Worm (Caenorhabditis elegans) whole organism, late embryonic: ENCODE data around the gene cest-33.

Experiments used
- F13H6.1 ChIP-seq: sonication (generic microtip); optimal IDR thresholded peaks from 2 replicates; lab custom pipeline; 2016; ENCODE audit warnings: missing genetic modification characterization, missing compliant biosample characterization
- K09A11.1 ChIP-seq: sonication (generic microtip); optimal IDR thresholded peaks from 2 replicates; lab custom pipeline; 2017; ENCODE audit warnings: antibody characterized with exemption, mild to moderate bottlenecking, missing genetic modification characterization, missing compliant biosample characterization; ENCODE audit not compliant: insufficient read depth
- Y22D7AL.16 ChIP-seq: sonication (generic microtip); optimal IDR thresholded peaks from 2 replicates; lab custom pipeline; 2016; ENCODE audit warnings: missing genetic modification characterization, missing compliant biosample characterization
- ceh-14 ChIP-seq: sonication (generic microtip); optimal IDR thresholded peaks from 2 replicates; lab custom pipeline; 2016; ENCODE audit warnings: missing genotype, missing genetic modification characterization, missing compliant biosample characterization
- ceh-18 ChIP-seq: sonication (generic microtip); optimal IDR thresholded peaks from 2 replicates; lab custom pipeline; 2016; ENCODE audit warnings: missing genetic modification characterization, missing compliant biosample characterization
- ceh-2 ChIP-seq: sonication (generic microtip); optimal IDR thresholded peaks from 2 replicates; lab custom pipeline; 2016; ENCODE audit warnings: missing genotype, missing genetic modification characterization, missing compliant biosample characterization
- ceh-31 ChIP-seq: sonication (generic microtip); optimal IDR thresholded peaks from 2 replicates; lab custom pipeline; 2016; ENCODE audit warnings: missing genetic modification characterization, missing compliant biosample characterization
- ceh-6 ChIP-seq: fragments of 200-800 bp; sonication (Bioruptor generic); optimal IDR thresholded peaks from 2 replicates; lab custom pipeline; 2018; ENCODE audit warnings: mild to moderate bottlenecking, missing genetic modification characterization, missing compliant biosample characterization
- dmd-4 ChIP-seq: sonication (generic microtip); optimal IDR thresholded peaks from 2 replicates; lab custom pipeline; 2016; ENCODE audit warnings: borderline replicate concordance, missing genetic modification characterization, missing compliant biosample characterization
- dve-1 ChIP-seq: sonication (generic microtip); optimal IDR thresholded peaks from 2 replicates; lab custom pipeline; 2017; ENCODE audit warnings: antibody characterized with exemption, mild to moderate bottlenecking, missing genetic modification characterization, missing compliant biosample characterization
- elt-2 ChIP-seq: sonication (generic microtip); optimal IDR thresholded peaks from 2 replicates; lab custom pipeline; 2016; ENCODE audit warnings: missing genetic modification reagents, missing genetic modification characterization, missing compliant biosample characterization
- elt-4 ChIP-seq: sonication (generic microtip); optimal IDR thresholded peaks from 2 replicates; lab custom pipeline; 2016; ENCODE audit warnings: missing genetic modification characterization, missing compliant biosample characterization
- hlh-13 ChIP-seq: fragments of 200-800 bp; sonication (Bioruptor generic); optimal IDR thresholded peaks from 2 replicates; lab custom pipeline; 2018; ENCODE audit warnings: mild to moderate bottlenecking, missing genetic modification characterization, missing compliant biosample characterization
- hlh-30 ChIP-seq: sonication (generic microtip); optimal IDR thresholded peaks from 2 replicates; lab custom pipeline; 2017; ENCODE audit warnings: antibody characterized with exemption, missing genetic modification characterization, missing compliant biosample characterization; ENCODE audit not compliant: insufficient read depth
- lim-6 ChIP-seq: sonication (generic microtip); optimal IDR thresholded peaks from 2 replicates; lab custom pipeline; 2016; ENCODE audit warnings: missing genetic modification characterization, missing compliant biosample characterization
- nfya-1 ChIP-seq: sonication (generic microtip); optimal IDR thresholded peaks from 2 replicates; lab custom pipeline; 2017; ENCODE audit warnings: missing genetic modification characterization, mild to moderate bottlenecking, missing compliant biosample characterization, antibody characterized with exemption, moderate library complexity
- nhr-11 ChIP-seq: fragments of 150-350 bp; optimal IDR thresholded peaks from 2 replicates; lab custom pipeline; 2014; ENCODE audit warnings: missing biosample characterization, missing genetic modification characterization
- nhr-232 ChIP-seq: sonication (generic microtip); optimal IDR thresholded peaks from 2 replicates; lab custom pipeline; 2016; ENCODE audit warnings: missing genetic modification characterization, missing compliant biosample characterization
- odd-2 ChIP-seq: sonication (generic microtip); optimal IDR thresholded peaks from 2 replicates; lab custom pipeline; 2017; ENCODE audit warnings: antibody characterized with exemption, mild to moderate bottlenecking, missing genetic modification characterization, missing compliant biosample characterization
- pag-3 ChIP-seq: sonication (generic microtip); optimal IDR thresholded peaks from 2 replicates; lab custom pipeline; 2016; ENCODE audit warnings: missing compliant biosample characterization, missing genetic modification characterization, borderline replicate concordance
- pat-9 ChIP-seq: fragments of 200-800 bp; sonication (Bioruptor generic); optimal IDR thresholded peaks from 2 replicates; lab custom pipeline; 2018; ENCODE audit warnings: mild to moderate bottlenecking, missing genetic modification characterization, moderate library complexity, missing compliant biosample characterization
- pax-1 ChIP-seq: fragments of 150-350 bp; optimal IDR thresholded peaks from 2 replicates; lab custom pipeline; 2014; ENCODE audit warnings: missing biosample characterization, missing genetic modification characterization
- pqm-1 ChIP-seq: sonication (generic microtip); optimal IDR thresholded peaks from 2 replicates; lab custom pipeline; 2016; ENCODE audit warnings: missing genetic modification characterization, missing compliant biosample characterization
- rnt-1 ChIP-seq: sonication (generic microtip); optimal IDR thresholded peaks from 2 replicates; lab custom pipeline; 2016; ENCODE audit warnings: missing genetic modification characterization, missing compliant biosample characterization
- sdc-2 ChIP-seq: sonication (generic microtip); optimal IDR thresholded peaks from 2 replicates; lab custom pipeline; 2016; ENCODE audit warnings: missing genotype, missing genetic modification characterization, missing compliant biosample characterization
- sox-2 ChIP-seq: fragments of 200-800 bp; sonication (Bioruptor generic); IDR thresholded peaks from 2 replicates; pipeline ENCODE4 v1.3.6; 2022; ENCODE audit warnings: missing genetic modification reagents, missing genetic modification characterization, missing compliant biosample characterization
- sox-4 ChIP-seq: sonication (generic microtip); optimal IDR thresholded peaks from 2 replicates; lab custom pipeline; 2017; ENCODE audit warnings: mild to moderate bottlenecking, missing genetic modification characterization, inconsistent platforms, missing compliant biosample characterization
- syd-9 ChIP-seq: sonication (generic microtip); optimal IDR thresholded peaks from 2 replicates; lab custom pipeline; 2016; ENCODE audit warnings: mild to moderate bottlenecking, missing genetic modification characterization, moderate library complexity, missing compliant biosample characterization
- tbx-2 ChIP-seq: sonication (generic microtip); optimal IDR thresholded peaks from 2 replicates; lab custom pipeline; 2016; ENCODE audit warnings: missing genetic modification characterization, missing compliant biosample characterization
- tbx-7 ChIP-seq: sonication (generic microtip); optimal IDR thresholded peaks from 2 replicates; lab custom pipeline; 2016; ENCODE audit warnings: missing genotype, missing genetic modification characterization, missing compliant biosample characterization
- ttx-3 ChIP-seq: sonication (generic microtip); optimal IDR thresholded peaks from 2 replicates; lab custom pipeline; 2016; ENCODE audit warnings: missing genetic modification reagents, missing genetic modification characterization, missing compliant biosample characterization
- unc-55 ChIP-seq: sonication (generic microtip); optimal IDR thresholded peaks from 2 replicates; lab custom pipeline; 2017; ENCODE audit warnings: missing biosample characterization, missing genetic modification reagents, missing genetic modification characterization
- zip-5 ChIP-seq: sonication (generic microtip); optimal IDR thresholded peaks from 2 replicates; lab custom pipeline; 2016; ENCODE audit warnings: missing genetic modification characterization, missing compliant biosample characterization

cest-33 gene

DNA sequence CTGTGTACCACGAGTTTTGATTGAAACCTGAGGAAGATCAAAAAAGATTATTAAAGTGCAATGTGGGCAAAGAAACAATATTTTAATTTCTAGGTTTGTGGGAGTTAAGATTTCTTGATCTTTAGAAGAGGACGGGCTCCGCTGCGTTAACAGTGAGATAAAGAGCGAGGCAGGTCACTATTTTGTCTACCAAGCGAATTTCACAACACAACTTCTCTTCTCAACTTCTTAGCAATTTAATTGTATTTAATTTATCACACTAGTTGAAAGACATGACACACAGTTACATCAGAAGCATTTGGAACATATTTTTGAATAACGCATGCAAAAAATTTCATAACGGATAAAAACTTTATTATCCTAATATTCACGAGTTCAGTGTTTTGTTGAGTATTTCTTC is 39.1 kb downstream of the cest-33 start:
- TF ChIP-seq Y22D7AL.16 (tag; lab: Kevin White, UChicago): no peak
- no peak for TF ChIP-seq sdc-2 (tag; lab: Kevin White, UChicago)
- no peak for TF ChIP-seq zip-5 (tag; lab: Kevin White, UChicago)
- TF ChIP-seq ceh-31: no peak
- no peak for TF ChIP-seq ceh-2 (tag; lab: Kevin White, UChicago)
- TF ChIP-seq hlh-30 (tag; lab: Kevin White, UChicago): no peak
- TF ChIP-seq pag-3 (tag; lab: Kevin White, UChicago): no peak
- no peak for TF ChIP-seq ttx-3 (tag; lab: Kevin White, UChicago)

DNA sequence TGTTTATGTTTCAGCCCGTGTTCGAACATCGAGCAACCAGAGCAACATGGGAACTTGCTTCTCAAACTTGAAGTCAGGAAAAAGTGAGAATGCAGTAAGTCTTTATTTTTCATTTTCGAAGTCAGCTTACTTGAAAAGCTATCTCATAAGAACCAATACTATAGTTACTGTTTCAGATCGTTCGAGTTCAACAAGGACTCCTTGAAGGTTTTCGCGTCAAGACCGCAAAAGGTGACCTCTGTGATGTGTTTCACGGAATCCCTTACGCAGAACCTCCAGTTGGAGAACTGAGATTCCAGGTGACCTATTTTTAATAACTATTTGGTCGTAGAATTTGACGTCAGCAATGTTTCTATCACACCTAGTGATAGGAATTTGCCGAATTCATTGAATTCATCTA is 41.9 kb downstream of the cest-33 start:
- TF ChIP-seq dmd-4 (tag; lab: Kevin White, UChicago) (no peak), K09A11.1 (tag; lab: Kevin White, UChicago) (no peak), ceh-6 (no peak), ttx-3 (tag; lab: Kevin White, UChicago) (no peak), sox-4 (no peak), F13H6.1 (no peak), tbx-7 (tag; lab: Kevin White, UChicago) (no peak), nfya-1 (no peak), ceh-2 (tag; lab: Kevin White, UChicago) (no peak), Y22D7AL.16 (tag; lab: Kevin White, UChicago) (no peak), pqm-1 (tag; lab: Kevin White, UChicago) (no peak), hlh-13 (GFP tag; lab: Kevin White, UChicago) (no peak), pag-3 (tag; lab: Kevin White, UChicago) (no peak)

DNA sequence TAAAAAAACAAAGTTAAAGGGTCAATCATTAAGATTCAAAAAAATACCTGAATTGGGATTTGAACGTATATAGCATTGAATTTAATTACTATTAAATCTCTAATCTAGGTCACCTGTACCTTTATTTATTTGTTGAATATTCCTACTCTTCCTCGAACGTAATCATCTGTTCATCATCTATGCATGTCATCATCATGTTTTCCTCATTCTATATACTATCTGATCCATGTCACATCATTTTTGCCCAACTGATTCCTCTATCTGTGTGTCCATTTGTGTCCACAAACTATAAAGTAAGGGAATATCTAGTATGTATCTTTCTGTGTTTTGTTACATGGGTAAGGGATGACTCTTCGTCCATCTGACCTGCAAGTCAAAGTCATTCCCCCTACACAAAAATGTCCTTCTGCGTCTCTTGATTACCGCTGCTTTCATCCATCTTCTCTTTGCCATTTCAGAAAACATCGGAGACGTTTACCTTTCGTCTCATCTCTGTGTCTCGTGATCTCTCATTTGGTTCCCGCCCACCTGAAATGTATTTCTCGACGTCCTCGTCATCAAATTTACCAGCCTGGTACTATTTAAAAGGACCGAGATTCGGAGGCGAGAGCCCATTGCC is 42.6 kb downstream of the cest-33 start:
- TF ChIP-seq ceh-31: no peak
- TF ChIP-seq elt-2 (tag; lab: Kevin White, UChicago): no peak
- no peak for TF ChIP-seq dve-1 (tag; lab: Kevin White, UChicago)
- no peak for TF ChIP-seq odd-2 (tag; lab: Kevin White, UChicago)
- TF ChIP-seq sox-4: no peak
- no peak for TF ChIP-seq ceh-6
- TF ChIP-seq tbx-7 (tag; lab: Kevin White, UChicago): no peak
- TF ChIP-seq nhr-11: no peak
- no peak for TF ChIP-seq nhr-232 (tag; lab: Kevin White, UChicago)
- TF ChIP-seq K09A11.1 (tag; lab: Kevin White, UChicago): no peak
- TF ChIP-seq pag-3 (tag; lab: Kevin White, UChicago): no peak
- no peak for TF ChIP-seq pax-1
- no peak for TF ChIP-seq syd-9 (tag; lab: Kevin White, UChicago)
- no peak for TF ChIP-seq sox-2 (GFP tag; lab: Robert Waterston, UW)
- TF ChIP-seq lim-6: no peak
- TF ChIP-seq, all 69 proteins: peak for 0

- TF ChIP-seq pat-9 (tag; lab: Kevin White, UChicago): no peak
- no peak for TF ChIP-seq pax-1
- TF ChIP-seq K09A11.1 (tag; lab: Kevin White, UChicago): no peak
- TF ChIP-seq dmd-4 (tag; lab: Kevin White, UChicago): no peak
- no peak for TF ChIP-seq elt-4 (tag; lab: Kevin White, UChicago)
- TF ChIP-seq ceh-18: no peak
- no peak for TF ChIP-seq nhr-232 (tag; lab: Kevin White, UChicago)
- no peak for TF ChIP-seq ceh-14 (tag; lab: Kevin White, UChicago)
- no peak for TF ChIP-seq tbx-2
- TF ChIP-seq unc-55 (GFP tag; lab: Kevin White, UChicago): no peak
- TF ChIP-seq rnt-1: no peak
These were observed 43.7 kb downstream of the cest-33 start, which contains the start of gene T28C12.15 for ce11 chrV:6321733-6322198. T28C12.15 (minus strand) TSS chrV:6321783.
